Fruit fly (Drosophila melanogaster) whole organism, prepupa: Measurements from ENCODE around the gene mrn.

ENCODE experiments used
- CG8632 ChIP-seq: fragments of 200-800 bp; sonication (Bioruptor generic); optimal IDR thresholded peaks from 3 replicates; lab custom pipeline; 2016; ENCODE audit warnings: missing biosample characterization, missing genetic modification characterization
- Eip75B ChIP-seq: fragments of 200-800 bp; sonication (Bioruptor generic); optimal IDR thresholded peaks from 3 replicates; lab custom pipeline; 2016; ENCODE audit warnings: missing biosample characterization, missing genetic modification characterization
- Sox15 ChIP-seq: fragments of 200-800 bp; sonication (Bioruptor generic); optimal IDR thresholded peaks from 3 replicates; lab custom pipeline; 2016; ENCODE audit warnings: missing biosample characterization, missing genetic modification characterization
- acj6 ChIP-seq: fragments of 200-800 bp; sonication (Bioruptor generic); optimal IDR thresholded peaks from 3 replicates; lab custom pipeline; 2016; ENCODE audit warnings: missing biosample characterization, missing genetic modification characterization
- eg ChIP-seq: fragments of 200-800 bp; sonication (Bioruptor generic); IDR thresholded peaks from 3 replicates; pipeline ENCODE4 v1.3.6; 2022; ENCODE audit warnings: missing biosample characterization, missing genetic modification characterization
- vri ChIP-seq: fragments of 200-800 bp; sonication (Bioruptor generic); optimal IDR thresholded peaks from 3 replicates; lab custom pipeline; 2016; ENCODE audit warnings: missing biosample characterization, mild to moderate bottlenecking, missing genetic modification characterization

DNA sequence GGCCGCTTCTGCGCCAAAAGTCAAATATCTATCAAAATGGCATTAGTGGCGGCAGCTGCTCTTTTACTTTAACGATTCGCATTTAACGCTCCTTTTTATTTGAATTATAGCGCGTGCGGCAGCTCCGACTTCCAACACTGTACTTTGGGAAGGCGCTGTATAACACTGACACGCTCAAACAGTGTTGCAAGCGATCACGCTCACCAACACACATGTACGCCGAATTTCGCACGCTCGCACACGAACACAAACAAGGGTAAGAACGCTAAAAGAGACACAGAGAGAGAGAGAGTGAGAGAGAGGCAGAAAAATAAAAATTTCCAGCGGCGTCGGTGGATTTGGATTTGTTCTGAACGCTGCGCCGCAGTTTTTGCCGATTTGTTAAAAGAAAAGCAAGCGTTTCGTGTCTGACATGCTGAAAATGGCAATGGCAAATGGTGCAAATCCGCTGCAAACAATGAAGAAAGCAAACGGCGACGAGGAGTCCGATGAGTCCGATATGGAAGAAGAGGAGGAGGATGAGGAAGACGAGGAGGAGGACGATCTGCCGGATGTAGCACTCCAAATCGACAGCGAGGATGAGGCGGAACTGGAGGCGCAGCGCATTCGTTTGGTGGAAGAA lies 39.4 kb upstream of the mrn start, which contains the start of gene Phs:
- peak; percentile 70 for TF ChIP-seq Eip75B (GFP tag; lab: Kevin White, UChicago)
- peak; percentile 69 for TF ChIP-seq eg (GFP tag; lab: Robert Waterston, UW)
- peak; percentile 81 for TF ChIP-seq vri (GFP tag; lab: Kevin White, UChicago)
- TF ChIP-seq Sox15 = peak; percentile 51
- peak; percentile 61 for TF ChIP-seq acj6
- peak; percentile 15 for TF ChIP-seq CG8632 (GFP tag; lab: Kevin White, UChicago)
